Worm (Caenorhabditis elegans): ENCODE measurements around the gene cut-3.

DNA sequence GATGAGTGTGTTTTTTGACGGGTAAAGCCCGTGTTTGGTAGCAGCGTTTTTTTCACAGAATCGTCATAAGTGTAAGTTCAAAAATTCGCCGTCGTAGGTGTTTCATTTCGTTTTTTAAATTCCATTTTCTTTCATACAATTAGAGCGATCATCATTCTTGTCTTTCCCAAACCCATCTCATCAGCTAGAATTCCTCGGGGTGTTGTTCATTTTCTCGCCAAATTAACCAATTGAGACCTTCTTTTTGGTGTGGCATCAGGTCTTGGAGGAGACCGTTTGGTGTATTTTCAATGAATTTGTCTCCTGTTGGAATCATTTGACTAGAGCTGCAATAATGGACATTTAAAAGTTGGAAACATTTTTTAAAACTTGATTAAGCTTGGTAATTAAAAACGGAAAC lies 26.3 kb upstream of the cut-3 start:
- TF ChIP-seq cog-1 (tag; optimal IDR thresholded peaks at IDR 0.05) (no peak), T22C8.4 (GFP tag; IDR thresholded peaks at IDR 0.05) (no peak), klf-2 (GFP tag; conservative IDR thresholded peaks at IDR 0.05) (no peak)
